Fruit fly (Drosophila melanogaster) whole organism, embryonic: ENCODE data around the gene Cow.
A peak's percentile ranks its signal among the peaks of the same experiment; 100 is the strongest.

Experiments used
- Asciz ChIP-seq: fragments of 200-800 bp; sonication (Bioruptor generic); optimal IDR thresholded peaks from 2 replicates; lab custom pipeline; 2017; ENCODE audit warnings: missing biosample characterization, mild to moderate bottlenecking, missing genetic modification characterization, missing genetic modification reagents
- BEAF-32 ChIP-seq: fragments of 200-800 bp; sonication (Bioruptor generic); optimal IDR thresholded peaks from 3 replicates; lab custom pipeline; 2017; ENCODE audit warnings: missing biosample characterization, missing genetic modification characterization, mild to moderate bottlenecking, moderate library complexity, missing genetic modification reagents
- Bteb2 ChIP-seq: fragments of 200-800 bp; sonication (Bioruptor generic); optimal IDR thresholded peaks from 2 replicates; lab custom pipeline; 2016; ENCODE audit warnings: missing biosample characterization, missing genetic modification characterization
- CG10274 ChIP-seq: fragments of 200-800 bp; sonication (Bioruptor generic); optimal IDR thresholded peaks from 3 replicates; lab custom pipeline; 2017; ENCODE audit warnings: missing biosample characterization, mild to moderate bottlenecking, missing genetic modification characterization
- CG12236 ChIP-seq: fragments of 200-800 bp; sonication (Bioruptor generic); optimal IDR thresholded peaks from 2 replicates; lab custom pipeline; 2016; ENCODE audit warnings: missing biosample characterization, missing genetic modification characterization
- CG12391 ChIP-seq: fragments of 200-800 bp; sonication (Bioruptor generic); optimal IDR thresholded peaks from 3 replicates; lab custom pipeline; 2018; ENCODE audit warnings: missing biosample characterization, mild to moderate bottlenecking, missing genetic modification characterization, moderate library complexity
- CG12659 ChIP-seq: fragments of 200-800 bp; sonication (Bioruptor generic); optimal IDR thresholded peaks from 3 replicates; lab custom pipeline; 2017; ENCODE audit warnings: mild to moderate bottlenecking, missing biosample characterization, missing genetic modification reagents, missing genetic modification characterization
- CG13287 ChIP-seq: fragments of 200-800 bp; sonication (Bioruptor generic); IDR thresholded peaks from 2 replicates; pipeline ENCODE4 v1.3.6; 2022; ENCODE audit warnings: missing biosample characterization, missing genetic modification characterization; ENCODE audit not compliant: partially characterized antibody
- CG13775 ChIP-seq: fragments of 200-800 bp; sonication (Bioruptor generic); optimal IDR thresholded peaks from 3 replicates; lab custom pipeline; 2017; ENCODE audit warnings: missing biosample characterization, mild to moderate bottlenecking, missing genetic modification characterization
- CG31365 ChIP-seq: fragments of 200-800 bp; sonication (Bioruptor generic); optimal IDR thresholded peaks from 2 replicates; lab custom pipeline; 2018; ENCODE audit warnings: missing biosample characterization, mild to moderate bottlenecking, missing genetic modification characterization
- CG4617 ChIP-seq: fragments of 200-800 bp; sonication (Bioruptor generic); optimal IDR thresholded peaks from 3 replicates; lab custom pipeline; 2016; ENCODE audit warnings: missing biosample characterization, missing genetic modification characterization, borderline replicate concordance
- CG6254 ChIP-seq: fragments of 200-800 bp; sonication (Bioruptor generic); optimal IDR thresholded peaks from 3 replicates; lab custom pipeline; 2017; ENCODE audit warnings: mild to moderate bottlenecking, missing biosample characterization, missing genetic modification reagents, missing genetic modification characterization
- CG6683 ChIP-seq: fragments of 200-800 bp; sonication (Bioruptor generic); optimal IDR thresholded peaks from 2 replicates; lab custom pipeline; 2017; ENCODE audit warnings: missing biosample characterization, mild to moderate bottlenecking, missing genetic modification characterization, missing genetic modification reagents
- CG7372 ChIP-seq: fragments of 200-800 bp; sonication (Bioruptor generic); IDR thresholded peaks from 2 replicates; pipeline ENCODE4 v1.3.6; 2022; ENCODE audit warnings: missing biosample characterization, missing genetic modification characterization
- CTCF ChIP-seq: fragments of 200-800 bp; sonication (Bioruptor generic); optimal IDR thresholded peaks from 2 replicates; lab custom pipeline; 2017; ENCODE audit warnings: missing biosample characterization, mild to moderate bottlenecking, missing genetic modification characterization, moderate library complexity
- Dll ChIP-seq: fragments of 200-800 bp; sonication (Bioruptor generic); IDR thresholded peaks from 4 replicates; pipeline ENCODE4 v1.3.6; 2022; ENCODE audit warnings: missing biosample characterization, missing genetic modification characterization; ENCODE audit not compliant: partially characterized antibody
- Dp ChIP-seq: fragments of 200-800 bp; sonication (Bioruptor generic); optimal IDR thresholded peaks from 2 replicates; lab custom pipeline; 2018; ENCODE audit warnings: missing biosample characterization, mild to moderate bottlenecking, missing genetic modification characterization, moderate library complexity
- Eip74EF ChIP-seq, 2 experiments: fragments of 200-800 bp in 1 of 2; fragments of >200 bp in 1 of 2; sonication (Bioruptor generic) in 1 of 2; optimal IDR thresholded peaks; 2 replicates each; lab custom pipeline; 2017 to 2019; ENCODE audit warnings: missing biosample characterization in 2 of 2, missing genetic modification characterization in 2 of 2, mild to moderate bottlenecking in 1 of 2, moderate library complexity in 1 of 2
- GATAe ChIP-seq: fragments of 200-800 bp; sonication (Bioruptor generic); conservative IDR thresholded peaks from 2 replicates; pipeline ENCODE4 v1.3.6; 2022; ENCODE audit warnings: missing biosample characterization, missing genetic modification characterization
- HmgZ ChIP-seq: fragments of 200-800 bp; sonication (Bioruptor generic); optimal IDR thresholded peaks from 2 replicates; lab custom pipeline; 2018; ENCODE audit warnings: missing biosample characterization, mild to moderate bottlenecking, missing genetic modification characterization
- Hr78 ChIP-seq, 2 experiments: fragments of 200-800 bp in 1 of 2; fragments of >200 bp in 1 of 2; sonication (Bioruptor generic) in 1 of 2; optimal IDR thresholded peaks; 2 replicates each; lab custom pipeline; 2017 to 2019; ENCODE audit warnings: missing biosample characterization in 2 of 2, missing genetic modification characterization in 2 of 2, mild to moderate bottlenecking in 1 of 2, moderate library complexity in 1 of 2
- Max ChIP-seq: fragments of 200-800 bp; sonication (Bioruptor generic); optimal IDR thresholded peaks from 2 replicates; lab custom pipeline; 2016; ENCODE audit warnings: missing biosample characterization, mild to moderate bottlenecking, missing genetic modification characterization
- Med ChIP-seq: fragments of 200-800 bp; sonication (Bioruptor generic); peaks from one replicate; lab custom pipeline; 2016; ENCODE audit warnings: missing biosample characterization, missing genetic modification characterization, mild to moderate bottlenecking, inconsistent platforms, moderate library complexity
- Mrtf ChIP-seq: fragments of 200-800 bp; sonication (Bioruptor generic); IDR thresholded peaks from 3 replicates; pipeline ENCODE4 v1.3.6; 2022; ENCODE audit warnings: missing biosample characterization, missing genetic modification characterization
- PHDP ChIP-seq: fragments of 200-800 bp; sonication (Bioruptor generic); optimal IDR thresholded peaks from 3 replicates; lab custom pipeline; 2018; ENCODE audit warnings: missing biosample characterization, mild to moderate bottlenecking, missing genetic modification characterization, moderate library complexity
- Scr ChIP-seq: fragments of 200-800 bp; sonication (Bioruptor generic); IDR thresholded peaks from 2 replicates; pipeline ENCODE4 v1.3.6; 2022; ENCODE audit warnings: missing biosample characterization, missing genetic modification characterization; ENCODE audit not compliant: partially characterized antibody
- ci ChIP-seq: fragments of 200-800 bp; sonication (Bioruptor generic); IDR thresholded peaks from 3 replicates; pipeline ENCODE4 v1.3.6; 2022; ENCODE audit warnings: missing biosample characterization, missing genetic modification characterization
- da ChIP-seq: fragments of 200-800 bp; sonication (Bioruptor generic); optimal IDR thresholded peaks from 2 replicates; lab custom pipeline; 2016; ENCODE audit warnings: missing biosample characterization, missing genetic modification characterization
- disco-r ChIP-seq: fragments of 200-800 bp; sonication (Bioruptor generic); optimal IDR thresholded peaks from 2 replicates; lab custom pipeline; 2016; ENCODE audit warnings: missing biosample characterization, missing genetic modification characterization
- emc ChIP-seq: fragments of 200-800 bp; sonication (Bioruptor generic); optimal IDR thresholded peaks from 2 replicates; lab custom pipeline; 2016; ENCODE audit warnings: missing biosample characterization, missing genetic modification characterization
- hbn ChIP-seq: fragments of 200-800 bp; sonication (Bioruptor generic); IDR thresholded peaks from 2 replicates; pipeline ENCODE4 v1.3.6; 2022; ENCODE audit warnings: missing biosample characterization, missing genetic modification characterization; ENCODE audit not compliant: partially characterized antibody
- knrl ChIP-seq: fragments of 200-800 bp; sonication (Bioruptor generic); IDR thresholded peaks from 3 replicates; pipeline ENCODE4 v1.3.6; 2022; ENCODE audit warnings: missing biosample characterization, missing genetic modification characterization; ENCODE audit not compliant: partially characterized antibody
- lbe ChIP-seq: fragments of 200-800 bp; sonication (Bioruptor generic); optimal IDR thresholded peaks from 2 replicates; lab custom pipeline; 2016; ENCODE audit warnings: missing biosample characterization, mild to moderate bottlenecking, missing genetic modification characterization
- lola ChIP-seq, 3 experiments: fragments of >200 bp in 2 of 3; fragments of 200-800 bp in 1 of 3; sonication (Bioruptor generic) in 1 of 3; optimal IDR thresholded peaks; 2 replicates each; lab custom pipeline; 2017 to 2019; ENCODE audit warnings: missing biosample characterization in 3 of 3, missing genetic modification characterization in 3 of 3, mild to moderate bottlenecking in 1 of 3, moderate library complexity in 1 of 3
- mam ChIP-seq: fragments of 200-800 bp; sonication (Bioruptor generic); optimal IDR thresholded peaks from 3 replicates; lab custom pipeline; 2016; ENCODE audit warnings: missing biosample characterization, missing genetic modification characterization
- nmo ChIP-seq: fragments of 200-800 bp; sonication (Bioruptor generic); optimal IDR thresholded peaks from 2 replicates; lab custom pipeline; 2018; ENCODE audit warnings: missing biosample characterization, mild to moderate bottlenecking, missing genetic modification characterization, moderate library complexity
- oc ChIP-seq: fragments of 200-800 bp; sonication (Bioruptor generic); optimal IDR thresholded peaks from 2 replicates; lab custom pipeline; 2018; ENCODE audit warnings: missing biosample characterization, mild to moderate bottlenecking, missing genetic modification characterization, moderate library complexity
- pzg ChIP-seq: fragments of 200-800 bp; sonication (Bioruptor generic); optimal IDR thresholded peaks from 3 replicates; lab custom pipeline; 2018; ENCODE audit warnings: missing biosample characterization, mild to moderate bottlenecking, missing genetic modification characterization, moderate library complexity
- row ChIP-seq: fragments of 200-800 bp; sonication (Bioruptor generic); IDR thresholded peaks from 3 replicates; pipeline ENCODE4 v1.3.6; 2022; ENCODE audit warnings: missing biosample characterization, missing genetic modification characterization
- slou ChIP-seq: fragments of 200-800 bp; sonication (Bioruptor generic); optimal IDR thresholded peaks from 3 replicates; lab custom pipeline; 2016; ENCODE audit warnings: missing biosample characterization, missing genetic modification characterization
- sna ChIP-seq: fragments of 200-800 bp; sonication (Bioruptor generic); IDR thresholded peaks from 2 replicates; pipeline ENCODE4 v1.3.6; 2022; ENCODE audit warnings: missing biosample characterization, missing genetic modification characterization; ENCODE audit not compliant: partially characterized antibody
- sr ChIP-seq: fragments of 200-800 bp; sonication (Bioruptor generic); IDR thresholded peaks from 3 replicates; pipeline ENCODE4 v1.3.6; 2022; ENCODE audit warnings: missing biosample characterization, missing genetic modification characterization
- stwl ChIP-seq: fragments of 200-800 bp; sonication (Bioruptor generic); optimal IDR thresholded peaks from 3 replicates; lab custom pipeline; 2018; ENCODE audit warnings: missing biosample characterization, mild to moderate bottlenecking, missing genetic modification characterization, moderate library complexity
- trem ChIP-seq: fragments of 200-800 bp; optimal IDR thresholded peaks from 3 replicates; lab custom pipeline; 2019; ENCODE audit warnings: missing biosample characterization, mild to moderate bottlenecking, missing genetic modification characterization, moderate library complexity
- unc-4 ChIP-seq: fragments of 200-800 bp; sonication (Bioruptor generic); IDR thresholded peaks from 2 replicates; pipeline ENCODE4 v1.3.6; 2022; ENCODE audit warnings: missing biosample characterization, missing genetic modification characterization; ENCODE audit not compliant: partially characterized antibody
- vfl ChIP-seq: fragments of 200-800 bp; sonication (Bioruptor generic); optimal IDR thresholded peaks from 2 replicates; lab custom pipeline; 2016; ENCODE audit warnings: missing biosample characterization, missing genetic modification characterization
- zfh1 ChIP-seq: fragments of 200-800 bp; sonication (Bioruptor generic); IDR thresholded peaks from 3 replicates; pipeline ENCODE4 v1.3.6; 2022; ENCODE audit warnings: missing biosample characterization, missing genetic modification characterization

The Cow gene

DNA sequence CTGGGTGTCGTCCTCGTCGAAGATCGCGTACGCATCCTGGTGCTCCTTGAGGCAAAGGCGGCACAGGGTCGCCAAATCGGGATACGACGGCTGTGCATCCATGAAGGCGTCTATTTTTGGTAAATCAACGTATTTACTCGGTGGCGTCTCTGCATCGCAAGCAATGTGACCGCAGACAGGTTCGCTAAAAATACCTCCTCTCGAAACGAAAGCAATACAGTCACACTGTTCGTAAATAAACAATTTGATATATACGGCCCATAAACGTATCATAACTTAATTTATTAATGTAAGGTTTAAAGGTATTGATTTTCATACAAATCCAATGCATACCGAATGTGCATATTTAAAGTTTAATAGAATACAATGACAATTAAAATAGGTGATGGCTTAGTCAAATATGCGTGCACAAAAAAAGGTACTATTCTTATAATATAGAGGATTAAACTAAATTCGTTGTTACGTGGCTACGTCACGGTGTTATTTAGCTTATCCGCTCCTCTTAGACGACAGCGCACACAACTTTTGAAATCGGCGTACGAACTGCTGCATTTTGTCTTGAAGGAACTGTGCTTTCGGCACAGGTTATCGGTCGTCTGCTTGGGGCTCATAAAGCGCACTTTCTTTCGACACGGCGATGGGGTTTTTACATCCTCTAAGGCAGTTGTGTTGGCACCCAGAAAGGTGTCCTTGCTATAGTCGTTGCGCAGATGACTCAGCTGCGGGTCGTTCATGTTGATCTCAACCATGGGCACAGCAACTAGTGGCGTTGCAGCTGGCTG, 13.9 kb upstream of the Cow start, which contains the start of gene CG31365 (continued):
- TF ChIP-seq hbn (GFP tag; lab: Robert Waterston, UW) (peak; percentile 41), PHDP (tag; lab: Kevin White, UChicago) (peak; percentile 1), sna (GFP tag; lab: Robert Waterston, UW) (0 out of 2 replicates have a peak, but pooled peaks have one; percentile 24), CG12659 (GFP tag; lab: Kevin White, UChicago) (peak; percentile 41), sr (GFP tag; lab: Robert Waterston, UW) (no peak), GATAe (no peak), BEAF-32 (GFP tag; lab: Kevin White, UChicago) (peak; percentile 36), CG31365 (tag; lab: Kevin White, UChicago) (no peak), ci (peak; percentile 24; the same call in 1 of the 3 replicates), oc (tag; lab: Kevin White, UChicago) (no peak), stwl (tag; lab: Kevin White, UChicago) (peak; percentile 63), CG12391 (tag; lab: Kevin White, UChicago) (peak; percentile 31), CG12236 (GFP tag; lab: Kevin White, UChicago) (no peak), da (no peak), Hr78 (GFP tag; optimal IDR thresholded peaks at IDR 0.05; lab: Kevin White, UChicago) (no peak), HmgZ (tag; lab: Kevin White, UChicago) (peak; percentile 31), CG13775 (GFP tag; lab: Kevin White, UChicago) (no peak), Dp (peak; percentile 36), vfl (no peak), pzg (peak; percentile 30), CG7372 (GFP tag; lab: Robert Waterston, UW) (no peak), zfh1 (GFP tag; lab: Robert Waterston, UW) (0 out of 3 replicates have a peak, but pooled peaks have one; percentile 4), emc (GFP tag; lab: Kevin White, UChicago) (no peak), mam (no peak), disco-r (no peak), Max (GFP tag; lab: Kevin White, UChicago) (no peak), Eip74EF (GFP tag; optimal IDR thresholded peaks at IDR 0.05; lab: Kevin White, UChicago) (no peak), Bteb2 (no peak), CG4617 (GFP tag; lab: Kevin White, UChicago) (peak; percentile 75), Dll (GFP tag; lab: Robert Waterston, UW) (peak; percentile 15; the same call in 1 of the 4 replicates), row (GFP tag; lab: Robert Waterston, UW) (peak; percentile 44; the same call in 2 of the 3 replicates), unc-4 (GFP tag; lab: Robert Waterston, UW) (peak; percentile 46; the same call in 1 of the 2 replicates), Scr (GFP tag; lab: Robert Waterston, UW) (peak; percentile 28; the same call in 1 of the 2 replicates), CG6683 (GFP tag; lab: Kevin White, UChicago) (no peak), Mrtf (GFP tag; lab: Robert Waterston, UW) (no peak), CG13287 (GFP tag; lab: Robert Waterston, UW) (peak; percentile 66), trem (tag; lab: Kevin White, UChicago) (peak; percentile 48), nmo (GFP tag; lab: Kevin White, UChicago) (peak; percentile 8), CG6254 (GFP tag; lab: Kevin White, UChicago) (no peak), lola (GFP tag; optimal IDR thresholded peaks at IDR 0.05; lab: Kevin White, UChicago) (no peak), knrl (GFP tag; lab: Robert Waterston, UW) (no peak), slou (no peak), Asciz (GFP tag; lab: Kevin White, UChicago) (no peak), CTCF (GFP tag; lab: Kevin White, UChicago) (peak; percentile 3), Med (GFP tag; lab: Kevin White, UChicago) (peak; percentile 73), lbe (GFP tag; lab: Kevin White, UChicago) (no peak), CG10274 (GFP tag; lab: Kevin White, UChicago) (no peak)
